Fruit fly (Drosophila melanogaster): ENCODE measurements around the gene CG8611.
A peak's percentile ranks its signal among the peaks of the same experiment; 100 is the strongest.

Gene CG8611

DNA sequence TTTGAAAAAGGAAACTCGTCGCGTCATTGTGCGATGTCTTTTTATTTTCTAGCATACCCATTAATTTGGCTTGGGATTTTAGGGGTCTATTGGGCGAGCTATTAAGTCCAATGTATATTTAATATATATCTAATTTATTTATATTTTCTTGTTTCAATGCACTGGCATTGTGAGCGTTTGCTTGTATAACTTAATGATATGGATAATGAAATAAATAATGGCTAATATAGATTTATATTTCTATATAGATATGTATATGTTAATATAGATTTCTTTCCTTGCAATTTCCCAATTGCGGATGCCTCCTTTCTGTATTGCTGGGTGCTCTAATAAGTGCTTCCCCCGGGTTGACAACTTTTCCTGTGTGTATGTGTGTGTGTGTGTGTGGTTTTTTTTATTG lies 49.6 kb upstream of the CG8611 start (continued):
- no peak for TF ChIP-seq Fer2 (tag; optimal IDR thresholded peaks at IDR 0.05)
- no peak for TF ChIP-seq CG7357 (GFP tag; IDR thresholded peaks at IDR 0.05)
- no peak for TF ChIP-seq pum (GFP tag; optimal IDR thresholded peaks at IDR 0.05)
- no peak for TF ChIP-seq E2f2 (GFP tag; IDR thresholded peaks at IDR 0.05)
- no peak for TF ChIP-seq lilli (GFP tag; optimal IDR thresholded peaks at IDR 0.05)
- TF ChIP-seq sna (GFP tag; IDR thresholded peaks at IDR 0.05; ENCODE audit: partially characterized antibody) = no peak
- TF ChIP-seq CG3407 (GFP tag; optimal IDR thresholded peaks at IDR 0.05) = no peak
- TF ChIP-seq ro (GFP tag; IDR thresholded peaks at IDR 0.05) = peak; percentile 10; the same call in 1 of the 2 replicates
- no peak for TF ChIP-seq ewg (GFP tag; optimal IDR thresholded peaks at IDR 0.05)
- TF ChIP-seq Hr51 (GFP tag; optimal IDR thresholded peaks at IDR 0.05) = no peak
- TF ChIP-seq CG8089 (GFP tag; optimal IDR thresholded peaks at IDR 0.05) = no peak
- no peak for TF ChIP-seq CG18011 (GFP tag; optimal IDR thresholded peaks at IDR 0.05)
- TF ChIP-seq sens-2 (GFP tag; IDR thresholded peaks at IDR 0.05) = no peak
- TF ChIP-seq gt (GFP tag; IDR thresholded peaks at IDR 0.05) = no peak
- TF ChIP-seq CG30020 (tag; optimal IDR thresholded peaks at IDR 0.05) = no peak
- peak; percentile 35 for TF ChIP-seq CG16815 (GFP tag; optimal IDR thresholded peaks at IDR 0.05)
- TF ChIP-seq grau (tag; optimal IDR thresholded peaks at IDR 0.05) = peak; percentile 51
- no peak for TF ChIP-seq B-H2 (GFP tag; optimal IDR thresholded peaks at IDR 0.05)
- no peak for TF ChIP-seq CG12104 (GFP tag; optimal IDR thresholded peaks at IDR 0.05)
- no peak for TF ChIP-seq CG7745 (tag; optimal IDR thresholded peaks at IDR 0.05)
- peak; percentile 39 for TF ChIP-seq CG30431 (GFP tag; optimal IDR thresholded peaks at IDR 0.05)
- no peak for TF ChIP-seq CHES-1-like (GFP tag; optimal IDR thresholded peaks at IDR 0.05)
- peak; percentile 17 for TF ChIP-seq Oli (tag; optimal IDR thresholded peaks at IDR 0.05)
- no peak for TF ChIP-seq Adf1 (GFP tag; IDR thresholded peaks at IDR 0.05)
- no peak for TF ChIP-seq CG10274 (GFP tag; optimal IDR thresholded peaks at IDR 0.05)
- TF ChIP-seq tap (tag; optimal IDR thresholded peaks at IDR 0.05) = no peak
- no peak for TF ChIP-seq Usf (GFP tag; optimal IDR thresholded peaks at IDR 0.05)
- no peak for TF ChIP-seq CG10321 (GFP tag; IDR thresholded peaks at IDR 0.05)
- no peak for TF ChIP-seq CG9215 (GFP tag; IDR thresholded peaks at IDR 0.05)
- no peak for TF ChIP-seq Deaf1 (tag; optimal IDR thresholded peaks at IDR 0.05)
- no peak for TF ChIP-seq tio (GFP tag; optimal IDR thresholded peaks at IDR 0.05)
- no peak for TF ChIP-seq Ada2b (GFP tag; IDR thresholded peaks at IDR 0.05)
- TF ChIP-seq fd3F (GFP tag; optimal IDR thresholded peaks at IDR 0.05) = no peak
- peak; percentile 50 for TF ChIP-seq fd96Cb (tag; optimal IDR thresholded peaks at IDR 0.05)
- no peak for TF ChIP-seq CG32767 (GFP tag; IDR thresholded peaks at IDR 0.05)
- TF ChIP-seq CG14441 (GFP tag; IDR thresholded peaks at IDR 0.05) = no peak
- no peak for TF ChIP-seq Hey (tag; optimal IDR thresholded peaks at IDR 0.05)
- no peak for TF ChIP-seq Gsc (GFP tag; IDR thresholded peaks at IDR 0.05)
- no peak for TF ChIP-seq CG10147 (GFP tag; optimal IDR thresholded peaks at IDR 0.05)
- no peak for TF ChIP-seq sisA (GFP tag; IDR thresholded peaks at IDR 0.05)
- TF ChIP-seq fd102C (GFP tag; optimal IDR thresholded peaks at IDR 0.05) = no peak
- TF ChIP-seq CG15514 (GFP tag; optimal IDR thresholded peaks at IDR 0.05) = no peak
- TF ChIP-seq peb (GFP tag; IDR thresholded peaks at IDR 0.05) = no peak
- TF ChIP-seq Lhr (GFP tag; optimal IDR thresholded peaks at IDR 0.05) = no peak
- no peak for TF ChIP-seq pfk (GFP tag; optimal IDR thresholded peaks at IDR 0.05)
- TF ChIP-seq CG16863 (GFP tag; optimal IDR thresholded peaks at IDR 0.05) = no peak
- no peak for TF ChIP-seq Pdp1 (GFP tag; optimal IDR thresholded peaks at IDR 0.05)
- no peak for TF ChIP-seq Hr39 (optimal IDR thresholded peaks at IDR 0.05)
- no peak for TF ChIP-seq hbn (GFP tag; IDR thresholded peaks at IDR 0.05; ENCODE audit: partially characterized antibody)
- TF ChIP-seq Lim3 (GFP tag; IDR thresholded peaks at IDR 0.05) = no peak
- TF ChIP-seq Awh (GFP tag; IDR thresholded peaks at IDR 0.05) = no peak
- peak; percentile 13 for TF ChIP-seq CG6254 (GFP tag; optimal IDR thresholded peaks at IDR 0.05)
